Fruit fly (Drosophila melanogaster) whole organism, embryonic: ENCODE results near the gene CG18130.

Experiments
- Abd-B ChIP-seq: fragments of 200-800 bp; sonication (Bioruptor generic); optimal IDR thresholded peaks from 2 replicates; lab custom pipeline; 2018; ENCODE audit warnings: missing biosample characterization, mild to moderate bottlenecking, missing genetic modification characterization, moderate library complexity
- CG3065 ChIP-seq: fragments of 200-800 bp; sonication (Bioruptor generic); optimal IDR thresholded peaks from 2 replicates; lab custom pipeline; 2016; ENCODE audit warnings: missing biosample characterization, missing genetic modification characterization
- onecut ChIP-seq: fragments of 200-800 bp; sonication (Bioruptor generic); IDR thresholded peaks from 2 replicates; pipeline ENCODE4 v1.3.6; 2022; ENCODE audit warnings: missing biosample characterization, missing genetic modification characterization

DNA sequence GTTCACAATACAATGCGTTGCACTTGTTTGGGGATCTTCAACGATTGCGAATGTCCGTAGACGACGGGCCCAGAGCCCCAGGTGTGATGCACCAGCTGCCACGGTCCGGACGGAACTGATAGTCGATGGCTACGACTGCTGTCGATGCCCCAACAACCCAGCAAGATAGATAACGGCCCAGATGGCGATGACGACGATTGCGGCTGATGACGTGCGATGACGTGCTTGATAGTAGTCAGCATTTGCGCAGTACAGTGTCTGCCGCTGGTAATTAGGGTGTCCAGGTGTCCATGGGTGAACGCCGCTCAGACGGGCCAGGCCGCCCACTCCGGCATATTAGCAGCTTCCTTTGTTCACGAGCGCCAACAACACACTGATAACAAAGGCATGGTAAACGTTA is 7.6 kb downstream of the CG18130 start, which contains the start of gene cac:
- TF ChIP-seq CG3065 (GFP tag; lab: Kevin White, UChicago): no peak
- no peak for TF ChIP-seq Abd-B (GFP tag; lab: Kevin White, UChicago)
- TF ChIP-seq onecut (GFP tag; lab: Robert Waterston, UW): no peak
